Worm (Caenorhabditis elegans): ENCODE results near the gene rfc-2.

The rfc-2 gene

DNA sequence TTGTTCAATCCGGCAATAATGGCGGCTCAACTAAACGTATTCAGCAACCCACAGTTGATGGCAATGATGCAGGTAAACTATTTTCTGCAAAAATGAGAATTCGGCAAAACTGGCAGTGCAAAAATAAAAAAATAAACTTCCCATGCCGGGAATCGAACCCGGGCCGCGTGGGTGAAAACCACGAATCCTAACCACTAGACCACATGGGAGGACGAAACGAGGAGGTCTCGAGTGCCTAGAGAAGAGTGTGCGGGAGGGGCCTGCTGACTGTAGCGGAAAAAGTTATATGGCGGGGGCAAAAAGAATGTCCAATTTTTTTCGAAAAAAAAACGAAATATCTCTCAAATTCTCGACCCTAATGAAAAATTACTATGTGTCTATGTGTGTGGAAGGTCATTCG is 41.0 kb downstream of the rfc-2 start (continued):
- no peak for TF ChIP-seq Y53F4B.3 (GFP tag; IDR thresholded peaks at IDR 0.05)

DNA sequence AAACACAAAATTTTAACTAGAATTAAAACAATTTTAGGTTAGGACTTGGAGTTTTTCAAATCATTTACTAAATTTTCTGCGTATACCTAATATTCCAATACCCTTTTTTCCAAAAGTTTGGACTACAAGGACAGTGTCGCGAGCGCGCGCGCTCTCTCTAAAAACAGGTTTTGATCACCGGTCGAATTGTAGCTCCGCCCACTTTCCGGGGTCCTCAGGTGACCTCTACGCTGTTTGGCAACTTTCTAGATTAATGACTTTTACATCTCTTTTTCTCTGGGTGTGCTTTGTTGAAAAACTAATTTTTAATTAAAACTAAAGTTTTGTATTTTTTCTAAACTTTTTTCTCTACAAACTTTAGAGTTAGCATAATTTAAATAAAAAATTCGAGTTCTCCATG is 41.9 kb downstream of the rfc-2 start:
- TF ChIP-seq snpc-1.3 (tag; optimal IDR thresholded peaks at IDR 0.05; ENCODE audit: insufficient read depth): no peak
- no peak for TF ChIP-seq B0261.1 (tag; optimal IDR thresholded peaks at IDR 0.05)
- no peak for TF ChIP-seq ztf-6 (GFP tag; IDR thresholded peaks at IDR 0.05)
- TF ChIP-seq cebp-2 (GFP tag; IDR thresholded peaks at IDR 0.05): no peak
- no peak for TF ChIP-seq ceh-79 (tag; optimal IDR thresholded peaks at IDR 0.05)
- no peak for TF ChIP-seq F49E8.2 (tag; optimal IDR thresholded peaks at IDR 0.05; ENCODE audit: insufficient read depth)
- TF ChIP-seq B0336.3 (GFP tag; IDR thresholded peaks at IDR 0.05): no peak
- no peak for TF ChIP-seq attf-3 (GFP tag; conservative IDR thresholded peaks at IDR 0.05)
- TF ChIP-seq efl-1 (GFP tag; optimal IDR thresholded peaks at IDR 0.05): no peak
- no peak for TF ChIP-seq F55B11.4 (tag; optimal IDR thresholded peaks at IDR 0.05; ENCODE audit: borderline replicate concordance, insufficient read depth)
- no peak for TF ChIP-seq dpff-1 (tag; optimal IDR thresholded peaks at IDR 0.05)
- no peak for TF ChIP-seq ztf-28 (GFP tag; IDR thresholded peaks at IDR 0.05)
- TF ChIP-seq nhr-90 (tag; optimal IDR thresholded peaks at IDR 0.05): no peak

ce11 chrIV:1389599-1389998 is 42.5 kb downstream of the rfc-2 start:
- TF ChIP-seq ztf-28 (GFP tag; IDR thresholded peaks at IDR 0.05) (0 out of 2 replicates have a peak, but pooled peaks have one; percentile 5), cebp-1 (GFP tag; IDR thresholded peaks at IDR 0.05) (no peak), cebp-1 (tag; optimal IDR thresholded peaks at IDR 0.05) (peak; percentile 38), lin-40 (tag; optimal IDR thresholded peaks at IDR 0.05) (no peak), nhr-80 (tag; optimal IDR thresholded peaks at IDR 0.05) (peak; percentile 58)

- no peak for TF ChIP-seq F57C9.4 (tag; optimal IDR thresholded peaks at IDR 0.05)
- peak; percentile 80 for TF ChIP-seq tbp1 (GFP tag; optimal IDR thresholded peaks at IDR 0.05)
- no peak for TF ChIP-seq ztf-25 (GFP tag; IDR thresholded peaks at IDR 0.05)
- no peak for TF ChIP-seq D2030.7 (GFP tag; IDR thresholded peaks at IDR 0.05)
- peak; percentile 40 for TF ChIP-seq rpc-1 (optimal IDR thresholded peaks at IDR 0.05)
- TF ChIP-seq rpc-1 (tag; optimal IDR thresholded peaks at IDR 0.05): peak; percentile 70
- TF ChIP-seq attf-6 (GFP tag; IDR thresholded peaks at IDR 0.05): no peak
- TF ChIP-seq B0019.2 (GFP tag; conservative IDR thresholded peaks at IDR 0.05): no peak
- TF ChIP-seq bed-1 (GFP tag; IDR thresholded peaks at IDR 0.05): no peak
- TF ChIP-seq rec-8 (tag; optimal IDR thresholded peaks at IDR 0.05): no peak
- TF ChIP-seq madf-10 (tag; optimal IDR thresholded peaks at IDR 0.05): no peak
- no peak for TF ChIP-seq atf-7 (tag; optimal IDR thresholded peaks at IDR 0.05)
- no peak for TF ChIP-seq aptf-3 (GFP tag; IDR thresholded peaks at IDR 0.05)
- TF ChIP-seq B0261.1 (tag; optimal IDR thresholded peaks at IDR 0.05): peak; percentile 47
- TF ChIP-seq lin-26 (GFP tag; IDR thresholded peaks at IDR 0.05): peak; percentile 38; the same call in 1 of the 2 replicates
- TF ChIP-seq nhr-90 (tag; optimal IDR thresholded peaks at IDR 0.05): no peak
Measured at ce11 chrIV:1390102-1390501, 43.0 kb downstream of the rfc-2 start.

DNA sequence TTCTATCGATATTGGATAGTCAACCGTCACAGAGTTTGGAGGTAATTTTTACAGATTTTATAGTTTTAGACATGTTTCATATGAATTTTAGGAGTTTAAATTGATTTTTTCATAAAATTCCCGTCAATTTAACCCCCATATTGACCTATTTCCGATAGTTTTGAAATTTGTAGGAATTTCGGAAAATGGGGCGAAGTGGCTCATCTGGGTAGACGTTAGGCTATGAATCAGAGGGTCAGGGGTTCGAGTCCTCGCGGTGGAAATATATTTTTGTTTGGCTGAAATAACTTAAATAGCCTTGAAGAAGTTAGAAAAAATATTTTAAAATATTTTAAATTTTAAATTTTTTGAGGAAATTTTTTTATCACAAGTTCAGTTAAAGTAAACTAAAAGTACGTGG is 44.3 kb downstream of the rfc-2 start:
- TF ChIP-seq ceh-27 (GFP tag; optimal IDR thresholded peaks at IDR 0.05): no peak
- TF ChIP-seq tbp1 (GFP tag; optimal IDR thresholded peaks at IDR 0.05): peak; percentile 50
- no peak for TF ChIP-seq rpc-1 (optimal IDR thresholded peaks at IDR 0.05)
- TF ChIP-seq rpc-1 (tag; optimal IDR thresholded peaks at IDR 0.05): peak; percentile 51

Measured in whole organism, young adult.